Worm (Caenorhabditis elegans) whole organism, early embryonic: ENCODE measurements around the gene F46C5.6.

Experiments used
- B0310.2 ChIP-seq: sonication (generic microtip); optimal IDR thresholded peaks from 2 replicates; lab custom pipeline; 2016; ENCODE audit warnings: mild to moderate bottlenecking, missing genetic modification characterization, missing compliant biosample characterization
- F13C5.2 ChIP-seq: sonication (generic microtip); optimal IDR thresholded peaks from 2 replicates; lab custom pipeline; 2017; ENCODE audit warnings: mild to moderate bottlenecking, missing genetic modification characterization, inconsistent platforms, missing compliant biosample characterization
- aly-1 ChIP-seq: sonication (generic microtip); optimal IDR thresholded peaks from 2 replicates; lab custom pipeline; 2016; ENCODE audit warnings: missing genetic modification characterization, missing compliant biosample characterization
- ama-1 ChIP-seq: fragments of 150-350 bp; optimal IDR thresholded peaks from 2 replicates; lab custom pipeline; 2014
- ceh-13 ChIP-seq: fragments of 200-800 bp; sonication (Bioruptor generic); optimal IDR thresholded peaks from 2 replicates; lab custom pipeline; 2018; ENCODE audit warnings: mild to moderate bottlenecking, missing genetic modification characterization, missing compliant biosample characterization
- ceh-36 ChIP-seq: sonication (generic microtip); optimal IDR thresholded peaks from 2 replicates; lab custom pipeline; 2016; ENCODE audit warnings: missing genetic modification characterization, inconsistent platforms, missing compliant biosample characterization
- ets-7 ChIP-seq: sonication (generic microtip); optimal IDR thresholded peaks from 2 replicates; lab custom pipeline; 2016; ENCODE audit warnings: missing genotype, missing genetic modification characterization, missing compliant biosample characterization
- flt-1 ChIP-seq: fragments of 200-800 bp; sonication (Bioruptor generic); IDR thresholded peaks from 2 replicates; pipeline ENCODE4 v1.3.6; 2022; ENCODE audit warnings: missing genetic modification characterization, missing compliant biosample characterization
- hmbx-1 ChIP-seq: sonication (generic microtip); optimal IDR thresholded peaks from 2 replicates; lab custom pipeline; 2016; ENCODE audit warnings: mild to moderate bottlenecking, missing genetic modification characterization, missing compliant biosample characterization
- hmg-4 ChIP-seq: fragments of 200-800 bp; sonication (Bioruptor generic); optimal IDR thresholded peaks from 2 replicates; lab custom pipeline; 2018; ENCODE audit warnings: mild to moderate bottlenecking, missing genetic modification characterization, missing compliant biosample characterization
- hnd-1 ChIP-seq: sonication (generic microtip); optimal IDR thresholded peaks from 2 replicates; lab custom pipeline; 2016; ENCODE audit warnings: missing genetic modification characterization, missing compliant biosample characterization
- pes-1 ChIP-seq: fragments of 200-800 bp; sonication (Bioruptor generic); IDR thresholded peaks from 2 replicates; pipeline ENCODE4 v1.3.6; 2022; ENCODE audit warnings: missing genetic modification reagents, missing genetic modification characterization, missing compliant biosample characterization
- scrt-1 ChIP-seq: fragments of 200-800 bp; sonication (Bioruptor generic); IDR thresholded peaks from 2 replicates; pipeline ENCODE4 v1.3.6; 2022; ENCODE audit warnings: missing genetic modification characterization, missing compliant biosample characterization
- sea-1 ChIP-seq: fragments of 200-800 bp; sonication (Bioruptor generic); conservative IDR thresholded peaks from 2 replicates; pipeline ENCODE4 v1.3.6; 2022; ENCODE audit warnings: missing genetic modification characterization, missing compliant biosample characterization
- tbx-11 ChIP-seq: fragments of 200-800 bp; sonication (Bioruptor generic); IDR thresholded peaks from 2 replicates; pipeline ENCODE4 v1.3.6; 2022; ENCODE audit warnings: missing genetic modification characterization, missing compliant biosample characterization
- tbx-37 ChIP-seq: fragments of 200-800 bp; sonication (Bioruptor generic); conservative IDR thresholded peaks from 2 replicates; pipeline ENCODE4 v1.3.6; 2022; ENCODE audit warnings: missing genetic modification reagents, missing genetic modification characterization, missing compliant biosample characterization
- tra-4 ChIP-seq: sonication (generic microtip); optimal IDR thresholded peaks from 2 replicates; lab custom pipeline; 2017; ENCODE audit warnings: missing genetic modification characterization, missing compliant biosample characterization

Gene F46C5.6

ce11 chrII:8859596-8859995, 15.3 kb upstream of the F46C5.6 start, which contains the start of gene snb-6:
Gene snb-6, minus strand, starts transcription at chrII:8859696.
- TF ChIP-seq flt-1 (GFP tag; lab: Robert Waterston, UW) (no peak), scrt-1 (GFP tag; lab: Robert Waterston, UW) (no peak), sea-1 (no peak), hmbx-1 (tag; lab: Kevin White, UChicago) (no peak), pes-1 (no peak), F13C5.2 (no peak), tra-4 (tag; lab: Kevin White, UChicago) (no peak), ceh-36 (tag; lab: Kevin White, UChicago) (no peak), B0310.2 (no peak)

- TF ChIP-seq ceh-36 (tag; lab: Kevin White, UChicago) (no peak), sea-1 (no peak), pes-1 (no peak), aly-1 (no peak), flt-1 (GFP tag; lab: Robert Waterston, UW) (no peak), B0310.2 (no peak), tbx-11 (no peak), tbx-37 (GFP tag; lab: Robert Waterston, UW) (no peak), scrt-1 (GFP tag; lab: Robert Waterston, UW) (no peak), hmbx-1 (tag; lab: Kevin White, UChicago) (no peak), hnd-1 (tag; lab: Kevin White, UChicago) (no peak)
These were observed 12.8 kb upstream of the F46C5.6 start for ce11 chrII:8857074-8857473.

ce11 chrII:8856524-8856923, 12.2 kb upstream of the F46C5.6 start:
- TF ChIP-seq ama-1 (lab: Kevin White, UChicago): no peak
- no peak for TF ChIP-seq tbx-37 (GFP tag; lab: Robert Waterston, UW)
- TF ChIP-seq F13C5.2: no peak
- TF ChIP-seq aly-1: no peak
- no peak for TF ChIP-seq tbx-11
- no peak for TF ChIP-seq ets-7 (tag; lab: Kevin White, UChicago)
- no peak for TF ChIP-seq tra-4 (tag; lab: Kevin White, UChicago)
- TF ChIP-seq scrt-1 (GFP tag; lab: Robert Waterston, UW): no peak
- TF ChIP-seq hmbx-1 (tag; lab: Kevin White, UChicago): no peak
- TF ChIP-seq pes-1: no peak
- TF ChIP-seq ceh-13 (GFP tag; lab: Kevin White, UChicago): no peak
- no peak for TF ChIP-seq hnd-1 (tag; lab: Kevin White, UChicago)
- no peak for TF ChIP-seq B0310.2
- no peak for TF ChIP-seq hmg-4 (GFP tag; lab: Kevin White, UChicago)
- TF ChIP-seq ceh-36 (tag; lab: Kevin White, UChicago): no peak
- no peak for TF ChIP-seq flt-1 (GFP tag; lab: Robert Waterston, UW)
- no peak for TF ChIP-seq sea-1

- no peak for TF ChIP-seq B0310.2
- TF ChIP-seq ceh-36 (tag; lab: Kevin White, UChicago): no peak
- no peak for TF ChIP-seq scrt-1 (GFP tag; lab: Robert Waterston, UW)
- no peak for TF ChIP-seq hmbx-1 (tag; lab: Kevin White, UChicago)
- TF ChIP-seq tbx-37 (GFP tag; lab: Robert Waterston, UW): no peak
- TF ChIP-seq ama-1 (lab: Kevin White, UChicago): no peak
- no peak for TF ChIP-seq sea-1
- no peak for TF ChIP-seq F13C5.2
- TF ChIP-seq hmg-4 (GFP tag; lab: Kevin White, UChicago): no peak
- no peak for TF ChIP-seq hnd-1 (tag; lab: Kevin White, UChicago)
- TF ChIP-seq ceh-13 (GFP tag; lab: Kevin White, UChicago): no peak
- no peak for TF ChIP-seq aly-1
- TF ChIP-seq flt-1 (GFP tag; lab: Robert Waterston, UW): no peak
- no peak for TF ChIP-seq pes-1
- TF ChIP-seq tra-4 (tag; lab: Kevin White, UChicago): no peak
- no peak for TF ChIP-seq ets-7 (tag; lab: Kevin White, UChicago)
These were observed 10.6 kb upstream of the F46C5.6 start for ce11 chrII:8854874-8855273.

- TF ChIP-seq B0310.2: no peak
- TF ChIP-seq hmbx-1 (tag; lab: Kevin White, UChicago): no peak
- no peak for TF ChIP-seq pes-1
- no peak for TF ChIP-seq hnd-1 (tag; lab: Kevin White, UChicago)
- TF ChIP-seq aly-1: no peak
- TF ChIP-seq F13C5.2: no peak
- no peak for TF ChIP-seq flt-1 (GFP tag; lab: Robert Waterston, UW)
These were observed 9.6 kb upstream of the F46C5.6 start for ce11 chrII:8853960-8854359.

ce11 chrII:8853238-8853637, 8.9 kb upstream of the F46C5.6 start:
- TF ChIP-seq ets-7 (tag; lab: Kevin White, UChicago) (no peak), tbx-37 (GFP tag; lab: Robert Waterston, UW) (no peak), hmbx-1 (tag; lab: Kevin White, UChicago) (no peak), aly-1 (no peak), scrt-1 (GFP tag; lab: Robert Waterston, UW) (no peak), F13C5.2 (no peak), hnd-1 (tag; lab: Kevin White, UChicago) (no peak), sea-1 (no peak), tbx-11 (no peak), pes-1 (no peak), ama-1 (lab: Kevin White, UChicago) (no peak), flt-1 (GFP tag; lab: Robert Waterston, UW) (no peak), ceh-36 (tag; lab: Kevin White, UChicago) (no peak), tra-4 (tag; lab: Kevin White, UChicago) (no peak), B0310.2 (no peak), ceh-13 (GFP tag; lab: Kevin White, UChicago) (no peak), hmg-4 (GFP tag; lab: Kevin White, UChicago) (no peak)

- no peak for TF ChIP-seq sea-1
- no peak for TF ChIP-seq aly-1
- TF ChIP-seq tbx-11: no peak
- TF ChIP-seq pes-1: no peak
- no peak for TF ChIP-seq hnd-1 (tag; lab: Kevin White, UChicago)
- TF ChIP-seq scrt-1 (GFP tag; lab: Robert Waterston, UW): no peak
- TF ChIP-seq hmbx-1 (tag; lab: Kevin White, UChicago): no peak
- no peak for TF ChIP-seq tbx-37 (GFP tag; lab: Robert Waterston, UW)
These were observed 7.8 kb upstream of the F46C5.6 start, which contains the start of gene oac-46 for ce11 chrII:8851996-8852587. Gene oac-46, minus strand, starts transcription at chrII:8852096.
